Worm (Caenorhabditis elegans) whole organism, late embryonic: ENCODE measurements around the gene math-15.

Source experiments
- C08G9.2 ChIP-seq: sonication (generic microtip); optimal IDR thresholded peaks from 2 replicates; lab custom pipeline; 2016; ENCODE audit warnings: mild to moderate bottlenecking, missing genetic modification characterization, moderate library complexity, missing compliant biosample characterization
- Y22D7AL.16 ChIP-seq: sonication (generic microtip); optimal IDR thresholded peaks from 2 replicates; lab custom pipeline; 2016; ENCODE audit warnings: missing genetic modification characterization, missing compliant biosample characterization
- ahr-1 ChIP-seq: sonication (generic microtip); optimal IDR thresholded peaks from 2 replicates; lab custom pipeline; 2016; ENCODE audit warnings: missing genetic modification characterization, missing compliant biosample characterization
- ama-1 ChIP-seq: fragments of 150-350 bp; optimal IDR thresholded peaks from 2 replicates; lab custom pipeline; 2014
- ceh-14 ChIP-seq: sonication (generic microtip); optimal IDR thresholded peaks from 2 replicates; lab custom pipeline; 2016; ENCODE audit warnings: missing genotype, missing genetic modification characterization, missing compliant biosample characterization
- ceh-31 ChIP-seq: sonication (generic microtip); optimal IDR thresholded peaks from 2 replicates; lab custom pipeline; 2016; ENCODE audit warnings: missing genetic modification characterization, missing compliant biosample characterization
- dmd-4 ChIP-seq: sonication (generic microtip); optimal IDR thresholded peaks from 2 replicates; lab custom pipeline; 2016; ENCODE audit warnings: borderline replicate concordance, missing genetic modification characterization, missing compliant biosample characterization
- elt-4 ChIP-seq: sonication (generic microtip); optimal IDR thresholded peaks from 2 replicates; lab custom pipeline; 2016; ENCODE audit warnings: missing genetic modification characterization, missing compliant biosample characterization
- hlh-30 ChIP-seq: sonication (generic microtip); optimal IDR thresholded peaks from 2 replicates; lab custom pipeline; 2017; ENCODE audit warnings: antibody characterized with exemption, missing genetic modification characterization, missing compliant biosample characterization; ENCODE audit not compliant: insufficient read depth
- lin-11 ChIP-seq: fragments of 200-800 bp; sonication (Bioruptor generic); optimal IDR thresholded peaks from 2 replicates; lab custom pipeline; 2018; ENCODE audit warnings: mild to moderate bottlenecking, missing genetic modification characterization, missing compliant biosample characterization
- odd-2 ChIP-seq: sonication (generic microtip); optimal IDR thresholded peaks from 2 replicates; lab custom pipeline; 2017; ENCODE audit warnings: antibody characterized with exemption, mild to moderate bottlenecking, missing genetic modification characterization, missing compliant biosample characterization
- pqm-1 ChIP-seq: sonication (generic microtip); optimal IDR thresholded peaks from 2 replicates; lab custom pipeline; 2016; ENCODE audit warnings: missing genetic modification characterization, missing compliant biosample characterization
- rnt-1 ChIP-seq: sonication (generic microtip); optimal IDR thresholded peaks from 2 replicates; lab custom pipeline; 2016; ENCODE audit warnings: missing genetic modification characterization, missing compliant biosample characterization
- tbx-2 ChIP-seq: sonication (generic microtip); optimal IDR thresholded peaks from 2 replicates; lab custom pipeline; 2016; ENCODE audit warnings: missing genetic modification characterization, missing compliant biosample characterization

DNA sequence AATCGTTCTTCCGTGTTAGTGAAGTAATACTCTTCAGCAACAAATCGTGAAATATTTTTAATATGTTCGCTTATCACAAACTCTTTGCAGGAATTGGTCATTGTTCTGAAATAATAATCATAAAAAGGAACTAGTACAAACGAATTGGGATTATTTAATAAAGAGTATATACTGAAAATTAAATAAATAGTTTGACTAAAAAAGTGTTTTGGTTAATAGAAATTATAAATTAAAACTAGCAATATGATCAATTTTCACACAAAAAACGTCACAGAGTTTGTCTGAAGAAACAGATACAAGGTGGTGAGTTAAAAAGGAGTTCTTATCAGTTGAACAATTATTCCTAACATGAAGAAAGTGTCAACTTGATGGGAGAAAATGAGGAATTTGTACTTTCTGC, 16.5 kb downstream of the math-15 start, which contains the start of gene math-5:
- TF ChIP-seq pqm-1 (tag; lab: Kevin White, UChicago) (no peak), elt-4 (tag; lab: Kevin White, UChicago) (no peak), tbx-2 (tag; lab: Kevin White, UChicago) (no peak), C08G9.2 (tag; lab: Kevin White, UChicago) (no peak), hlh-30 (no peak), rnt-1 (tag; lab: Kevin White, UChicago) (no peak), Y22D7AL.16 (no peak), ahr-1 (tag; lab: Kevin White, UChicago) (no peak), lin-11 (tag; lab: Kevin White, UChicago) (no peak), dmd-4 (tag; lab: Kevin White, UChicago) (no peak), ceh-14 (tag; lab: Kevin White, UChicago) (no peak), ceh-31 (tag; lab: Kevin White, UChicago) (no peak), odd-2 (tag; lab: Kevin White, UChicago) (no peak), ama-1 (lab: Kevin White, UChicago) (no peak)
